Worm (Caenorhabditis elegans) whole organism, L4 larva: ENCODE data around the gene F49C12.6.

Experiments used
- F10B5.3 ChIP-seq: sonication (generic microtip); optimal IDR thresholded peaks from 2 replicates; lab custom pipeline; 2016; ENCODE audit warnings: mild to moderate bottlenecking, missing genetic modification characterization, missing compliant biosample characterization
- F26F4.8 ChIP-seq: fragments of 200-800 bp; sonication (Bioruptor generic); conservative IDR thresholded peaks from 2 replicates; pipeline ENCODE4 v1.3.6; 2022; ENCODE audit warnings: missing genetic modification characterization, missing compliant biosample characterization
- T20F7.1 ChIP-seq: fragments of 200-800 bp; sonication (Bioruptor generic); optimal IDR thresholded peaks from 2 replicates; lab custom pipeline; 2018; ENCODE audit warnings: mild to moderate bottlenecking, missing genetic modification characterization, missing compliant biosample characterization
- T26A8.4 ChIP-seq: fragments of 200-800 bp; sonication (Bioruptor generic); IDR thresholded peaks from 2 replicates; pipeline ENCODE4 v1.3.6; 2022; ENCODE audit warnings: missing genetic modification characterization, missing compliant biosample characterization
- Y5F2A.4 ChIP-seq: fragments of 200-800 bp; sonication (Bioruptor generic); optimal IDR thresholded peaks from 2 replicates; lab custom pipeline; 2018; ENCODE audit warnings: mild to moderate bottlenecking, missing genetic modification characterization, missing compliant biosample characterization
- ZK546.5 ChIP-seq, 2 experiments: sonication (generic microtip); optimal IDR thresholded peaks; 2 replicates each; lab custom pipeline; 2017; ENCODE audit warnings: missing biosample characterization in 2 of 2, missing genetic modification characterization in 2 of 2
- aha-1 ChIP-seq: fragments of 150-350 bp; peaks from one replicate; lab custom pipeline; 2014; ENCODE audit warnings: missing biosample characterization, missing genetic modification characterization
- ama-1 ChIP-seq: fragments of 150-350 bp; optimal IDR thresholded peaks from 2 replicates; lab custom pipeline; 2014; ENCODE audit warnings: inconsistent platforms, mixed read lengths
- attf-4 ChIP-seq: sonication (generic microtip); optimal IDR thresholded peaks from 3 replicates; lab custom pipeline; 2017; ENCODE audit warnings: missing biosample characterization, missing genetic modification characterization
- ceh-28 ChIP-seq: fragments of 150-350 bp; optimal IDR thresholded peaks from 2 replicates; lab custom pipeline; 2014; ENCODE audit warnings: missing biosample characterization, missing genetic modification reagents, missing genetic modification characterization
- ceh-44 ChIP-seq: fragments of 200-800 bp; sonication (Bioruptor generic); IDR thresholded peaks from 2 replicates; pipeline ENCODE4 v1.3.6; 2022; ENCODE audit warnings: missing genetic modification reagents, missing genetic modification characterization, missing compliant biosample characterization
- ceh-82 ChIP-seq: sonication (generic microtip); optimal IDR thresholded peaks from 2 replicates; lab custom pipeline; 2017; ENCODE audit warnings: missing biosample characterization, missing genetic modification characterization
- ces-1 ChIP-seq: fragments of 150-350 bp; sonication (generic microtip); optimal IDR thresholded peaks from 4 replicates; lab custom pipeline; 2014; ENCODE audit warnings: missing biosample characterization, missing genetic modification reagents, missing genetic modification characterization
- ctbp-1 ChIP-seq: fragments of 200-800 bp; sonication (Bioruptor generic); IDR thresholded peaks from 2 replicates; pipeline ENCODE4 v1.3.6; 2022; ENCODE audit warnings: missing genetic modification reagents, missing genetic modification characterization, missing compliant biosample characterization
- daf-12 ChIP-seq: fragments of 150-350 bp; optimal IDR thresholded peaks from 2 replicates; lab custom pipeline; 2014; ENCODE audit warnings: missing biosample characterization, missing genetic modification reagents, missing genetic modification characterization
- dmd-6 ChIP-seq: fragments of 200-800 bp; sonication (Bioruptor generic); IDR thresholded peaks from 2 replicates; pipeline ENCODE4 v1.3.6; 2022; ENCODE audit warnings: missing genetic modification reagents, missing genetic modification characterization, missing compliant biosample characterization
- dpl-1 ChIP-seq: fragments of 150-350 bp; optimal IDR thresholded peaks from 2 replicates; lab custom pipeline; 2014; ENCODE audit warnings: missing biosample characterization, missing genetic modification reagents, missing genetic modification characterization
- duxl-1 ChIP-seq: sonication (generic microtip); optimal IDR thresholded peaks from 2 replicates; lab custom pipeline; 2016; ENCODE audit warnings: mild to moderate bottlenecking, missing genetic modification characterization, moderate library complexity, missing compliant biosample characterization; ENCODE audit not compliant: poor library complexity
- dve-1 ChIP-seq: sonication (generic microtip); optimal IDR thresholded peaks from 2 replicates; lab custom pipeline; 2017; ENCODE audit warnings: antibody characterized with exemption, mild to moderate bottlenecking, missing genetic modification characterization, missing compliant biosample characterization; ENCODE audit not compliant: insufficient read depth
- egl-43 ChIP-seq: fragments of 200-800 bp; sonication (Bioruptor generic); IDR thresholded peaks from 2 replicates; pipeline ENCODE4 v1.3.6; 2022; ENCODE audit warnings: missing genetic modification reagents, missing genetic modification characterization, missing compliant biosample characterization
- gei-8 ChIP-seq: fragments of 200-800 bp; sonication (Bioruptor generic); optimal IDR thresholded peaks from 2 replicates; lab custom pipeline; 2018; ENCODE audit warnings: mild to moderate bottlenecking, missing genetic modification characterization, missing compliant biosample characterization
- hlh-11 ChIP-seq: fragments of 200-800 bp; sonication (Bioruptor generic); optimal IDR thresholded peaks from 2 replicates; lab custom pipeline; 2018; ENCODE audit warnings: mild to moderate bottlenecking, missing genetic modification characterization, missing compliant biosample characterization
- jun-1 ChIP-seq: fragments of 150-350 bp; optimal IDR thresholded peaks from 2 replicates; lab custom pipeline; 2014; ENCODE audit warnings: missing biosample characterization, missing genetic modification reagents, missing genetic modification characterization
- lin-1 ChIP-seq: fragments of 200-800 bp; sonication (Bioruptor generic); IDR thresholded peaks from 2 replicates; pipeline ENCODE4 v1.3.6; 2022; ENCODE audit warnings: missing genetic modification reagents, missing genetic modification characterization, missing compliant biosample characterization
- lin-15B ChIP-seq: fragments of 150-350 bp; sonication (generic microtip); optimal IDR thresholded peaks from 3 replicates; lab custom pipeline; 2014; ENCODE audit warnings: missing biosample characterization, missing genetic modification characterization
- lin-38 ChIP-seq: fragments of 200-800 bp; sonication (Bioruptor generic); IDR thresholded peaks from 2 replicates; pipeline ENCODE4 v1.3.6; 2022; ENCODE audit warnings: missing genetic modification reagents, missing genetic modification characterization, missing compliant biosample characterization
- lin-39 ChIP-seq: fragments of 150-350 bp; optimal IDR thresholded peaks from 2 replicates; lab custom pipeline; 2014; ENCODE audit warnings: missing biosample characterization, missing genetic modification reagents, missing genetic modification characterization
- lir-3 ChIP-seq: sonication (generic microtip); optimal IDR thresholded peaks from 2 replicates; lab custom pipeline; 2016; ENCODE audit warnings: mild to moderate bottlenecking, missing genetic modification characterization, missing compliant biosample characterization
- lsy-2 ChIP-seq, 2 experiments: fragments of 150-350 bp in 1 of 2; sonication (generic microtip) in 1 of 2; optimal IDR thresholded peaks; 2 replicates each; lab custom pipeline; 2014 to 2017; ENCODE audit warnings: missing biosample characterization in 2 of 2, missing genetic modification characterization in 2 of 2
- madf-9 ChIP-seq: fragments of 200-800 bp; sonication (Bioruptor generic); conservative IDR thresholded peaks from 2 replicates; pipeline ENCODE4 v1.3.6; 2022; ENCODE audit warnings: missing genetic modification reagents, missing genetic modification characterization, missing compliant biosample characterization
- mdt-29 ChIP-seq: fragments of 200-800 bp; sonication (Bioruptor generic); IDR thresholded peaks from 2 replicates; pipeline ENCODE4 v1.3.6; 2022; ENCODE audit warnings: missing genetic modification reagents, missing genetic modification characterization, missing compliant biosample characterization
- mep-1 ChIP-seq: fragments of 150-350 bp; sonication (generic microtip); optimal IDR thresholded peaks from 3 replicates; lab custom pipeline; 2014; ENCODE audit warnings: missing biosample characterization, missing genetic modification characterization
- nhr-102 ChIP-seq: sonication (generic microtip); optimal IDR thresholded peaks from 2 replicates; lab custom pipeline; 2016; ENCODE audit warnings: mild to moderate bottlenecking, missing genetic modification characterization, moderate library complexity, missing compliant biosample characterization
- nhr-11 ChIP-seq: fragments of 150-350 bp; optimal IDR thresholded peaks from 2 replicates; lab custom pipeline; 2014; ENCODE audit warnings: missing biosample characterization, missing genetic modification characterization
- nhr-111 ChIP-seq: fragments of 200-800 bp; sonication (Bioruptor generic); optimal IDR thresholded peaks from 2 replicates; lab custom pipeline; 2018; ENCODE audit warnings: mild to moderate bottlenecking, missing genetic modification characterization, missing compliant biosample characterization
- nhr-237 ChIP-seq: sonication (generic microtip); optimal IDR thresholded peaks from 2 replicates; lab custom pipeline; 2017; ENCODE audit warnings: missing biosample characterization, missing genetic modification characterization
- nhr-41 ChIP-seq: fragments of 200-800 bp; sonication (Bioruptor generic); IDR thresholded peaks from 2 replicates; pipeline ENCODE4 v1.3.6; 2022; ENCODE audit warnings: missing genetic modification reagents, missing genetic modification characterization, missing compliant biosample characterization
- nhr-42 ChIP-seq: fragments of 200-800 bp; sonication (Bioruptor generic); IDR thresholded peaks from 2 replicates; pipeline ENCODE4 v1.3.6; 2022; ENCODE audit warnings: missing genetic modification characterization, missing compliant biosample characterization
- nhr-48 ChIP-seq: sonication (generic microtip); optimal IDR thresholded peaks from 2 replicates; lab custom pipeline; 2016; ENCODE audit warnings: mild to moderate bottlenecking, missing genetic modification characterization, missing compliant biosample characterization
- php-3 ChIP-seq: fragments of 200-800 bp; sonication (Bioruptor generic); IDR thresholded peaks from 2 replicates; pipeline ENCODE4 v1.3.6; 2022; ENCODE audit warnings: missing genetic modification reagents, missing genetic modification characterization, missing compliant biosample characterization
- sdz-12 ChIP-seq: fragments of 200-800 bp; sonication (Bioruptor generic); optimal IDR thresholded peaks from 2 replicates; lab custom pipeline; 2018; ENCODE audit warnings: mild to moderate bottlenecking, missing genetic modification characterization, missing compliant biosample characterization
- spr-3 ChIP-seq: fragments of 200-800 bp; sonication (Bioruptor generic); optimal IDR thresholded peaks from 2 replicates; lab custom pipeline; 2018; ENCODE audit warnings: mild to moderate bottlenecking, missing genetic modification characterization, missing compliant biosample characterization
- unc-62 ChIP-seq, 3 experiments: fragments of 150-350 bp in 1 of 3; sonication (generic microtip); optimal IDR thresholded peaks in 2 of 3; peaks in 1 of 3; 1 replicate in 1 of 3; 2 replicates in 2 of 3; lab custom pipeline; 2014 to 2017; ENCODE audit warnings: missing biosample characterization in 3 of 3, missing genetic modification characterization in 3 of 3, missing genetic modification reagents in 3 of 3, missing genotype in 1 of 3
- vab-7 ChIP-seq: fragments of 200-800 bp; sonication (Bioruptor generic); IDR thresholded peaks from 2 replicates; pipeline ENCODE4 v1.3.6; 2022; ENCODE audit warnings: missing genetic modification reagents, missing genetic modification characterization, missing compliant biosample characterization
- zfp-3 ChIP-seq: fragments of 200-800 bp; sonication (Bioruptor generic); conservative IDR thresholded peaks from 2 replicates; pipeline ENCODE4 v1.3.6; 2022; ENCODE audit warnings: missing genetic modification reagents, missing genetic modification characterization, missing compliant biosample characterization
- ztf-11 ChIP-seq: fragments of 150-350 bp; optimal IDR thresholded peaks from 2 replicates; lab custom pipeline; 2014; ENCODE audit warnings: missing biosample characterization, missing genetic modification characterization

Gene F49C12.6

ce11 chrIV:9327706-9328105 lies 18.8 kb upstream of the F49C12.6 start, which contains the start of gene clec-183:
clec-183 (plus strand) TSS chrIV:9328006.
- TF ChIP-seq mep-1 (no peak), lin-15B (tag; lab: Kevin White, UChicago) (no peak), mdt-29 (no peak), zfp-3 (GFP tag; lab: Robert Waterston, UW) (no peak), gei-8 (no peak), Y5F2A.4 (GFP tag; lab: Kevin White, UChicago) (no peak)

ce11 chrIV:9323989-9324506 lies 15.2 kb upstream of the F49C12.6 start, which contains the start of the genes nspg-11 and F49C12.15:
nspg-11 (minus strand) TSS chrIV:9324089.
F49C12.15 (plus strand) TSS chrIV:9324456.
- no peak for TF ChIP-seq madf-9 (GFP tag; lab: Robert Waterston, UW)
- TF ChIP-seq ceh-82 (tag; lab: Kevin White, UChicago) = no peak
- no peak for TF ChIP-seq hlh-11 (tag; lab: Kevin White, UChicago)
- TF ChIP-seq ZK546.5 (tag; optimal IDR thresholded peaks at IDR 0.05; lab: Kevin White, UChicago) = no peak
- TF ChIP-seq zfp-3 (GFP tag; lab: Robert Waterston, UW) = no peak
- TF ChIP-seq egl-43 (GFP tag; lab: Robert Waterston, UW) = no peak
- TF ChIP-seq lsy-2 (tag; optimal IDR thresholded peaks at IDR 0.05; lab: Kevin White, UChicago) = no peak
- no peak for TF ChIP-seq attf-4 (tag; lab: Kevin White, UChicago)
- TF ChIP-seq nhr-11 (tag; lab: Kevin White, UChicago) = no peak
- no peak for TF ChIP-seq nhr-111 (GFP tag; lab: Kevin White, UChicago)
- TF ChIP-seq nhr-41 (GFP tag; lab: Robert Waterston, UW) = no peak

- TF ChIP-seq nhr-237 (tag; lab: Kevin White, UChicago) = no peak
- no peak for TF ChIP-seq ZK546.5 (tag; optimal IDR thresholded peaks at IDR 0.05; lab: Kevin White, UChicago)
- no peak for TF ChIP-seq F10B5.3 (tag; lab: Kevin White, UChicago)
- peak; percentile 37 for TF ChIP-seq T20F7.1 (GFP tag; lab: Kevin White, UChicago)
- no peak for TF ChIP-seq mdt-29
- TF ChIP-seq jun-1 = no peak
- no peak for TF ChIP-seq madf-9 (GFP tag; lab: Robert Waterston, UW)
- 0 out of 2 replicates have a peak, but pooled peaks have one; percentile 7 for TF ChIP-seq php-3 (GFP tag; lab: Robert Waterston, UW)
- TF ChIP-seq nhr-48 (tag; lab: Kevin White, UChicago) = no peak
- TF ChIP-seq ceh-44 (GFP tag; lab: Robert Waterston, UW) = no peak
- peak; percentile 0 for TF ChIP-seq dve-1 (tag; lab: Kevin White, UChicago)
- 0 out of 2 replicates have a peak, but pooled peaks have one; percentile 26 for TF ChIP-seq lin-38 (GFP tag; lab: Robert Waterston, UW)
- no peak for TF ChIP-seq vab-7 (GFP tag; lab: Robert Waterston, UW)
- TF ChIP-seq ama-1 (lab: Kevin White, UChicago) = peak; percentile 6
- no peak for TF ChIP-seq lin-1 (GFP tag; lab: Robert Waterston, UW)
- TF ChIP-seq dmd-6 (GFP tag; lab: Robert Waterston, UW) = no peak
- no peak for TF ChIP-seq sdz-12 (GFP tag; lab: Kevin White, UChicago)
- no peak for TF ChIP-seq aha-1
- TF ChIP-seq dpl-1 = no peak
- no peak for TF ChIP-seq ceh-28
- 0 out of 2 replicates have a peak, but pooled peaks have one; percentile 12 for TF ChIP-seq nhr-42 (GFP tag; lab: Robert Waterston, UW)
- TF ChIP-seq daf-12 (tag; lab: Kevin White, UChicago) = no peak
- TF ChIP-seq nhr-102 (tag; lab: Kevin White, UChicago) = peak; percentile 25
- no peak for TF ChIP-seq ces-1
- no peak for TF ChIP-seq attf-4 (tag; lab: Kevin White, UChicago)
- TF ChIP-seq T26A8.4 (GFP tag; lab: Robert Waterston, UW) = peak; percentile 54; the same call in 1 of the 2 replicates
- TF ChIP-seq spr-3 (GFP tag; lab: Kevin White, UChicago) = no peak
- TF ChIP-seq duxl-1 (tag; lab: Kevin White, UChicago) = peak; percentile 41
- no peak for TF ChIP-seq F26F4.8 (GFP tag; lab: Robert Waterston, UW)
- TF ChIP-seq ctbp-1 (GFP tag; lab: Robert Waterston, UW) = no peak
- TF ChIP-seq lin-39 (tag; lab: Kevin White, UChicago) = no peak
- TF ChIP-seq gei-8 = peak; percentile 6
- TF ChIP-seq lir-3 (tag; lab: Kevin White, UChicago) = no peak
- TF ChIP-seq ztf-11 (tag; lab: Kevin White, UChicago) = no peak
- no peak for TF ChIP-seq unc-62 (GFP tag; optimal IDR thresholded peaks at IDR 0.05 in 1 of 2; lab: Kevin White, UChicago)
- TF ChIP-seq unc-62 (tag; optimal IDR thresholded peaks at IDR 0.05; lab: Kevin White, UChicago) = no peak
These were observed 13.6 kb upstream of the F49C12.6 start for ce11 chrIV:9322489-9322888.
